Fruit fly (Drosophila melanogaster): ENCODE data around the gene CG14143.

CG14143 gene

DNA sequence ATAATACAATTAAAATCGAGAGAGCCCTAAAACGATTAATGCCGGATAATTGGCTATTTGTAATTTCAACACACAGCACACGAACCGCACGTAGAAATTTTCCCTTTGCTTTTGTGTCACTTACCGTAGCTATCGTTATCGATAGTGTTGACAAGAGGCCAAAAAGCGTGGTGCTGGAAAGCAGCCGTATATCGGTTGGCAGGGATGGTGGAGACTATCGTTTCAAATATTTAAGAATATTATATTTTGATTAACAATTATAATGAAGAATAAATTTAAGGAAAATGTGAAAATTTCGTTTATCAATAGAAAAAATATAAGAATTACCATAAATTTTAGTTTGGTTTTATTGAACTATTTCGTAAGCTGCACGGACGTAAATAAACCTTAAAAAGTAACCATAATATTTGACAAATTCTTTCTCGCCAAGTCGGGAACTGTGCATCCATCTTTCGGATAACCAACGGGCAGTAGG, 41.7 kb upstream of the CG14143 start, which contains the start of gene JIL-1 (continued):
- TF ChIP-seq Hr51 (GFP tag; optimal IDR thresholded peaks at IDR 0.05) (peak; percentile 41 to 50), CG11093 (GFP tag; IDR thresholded peaks at IDR 0.05) (peak; percentile 59; the same call in 1 of the 3 replicates), Poxn (GFP tag; IDR thresholded peaks at IDR 0.05) (no peak), CG9932 (GFP tag; IDR thresholded peaks at IDR 0.05) (peak; percentile 95), Doc2 (GFP tag; IDR thresholded peaks at IDR 0.05) (no peak), CG17186 (GFP tag; optimal IDR thresholded peaks at IDR 0.05) (no peak), CG5180 (GFP tag; optimal IDR thresholded peaks at IDR 0.05) (no peak), pros (GFP tag; optimal IDR thresholded peaks at IDR 0.05) (no peak), oc (tag; optimal IDR thresholded peaks at IDR 0.05) (peak; percentile 17), CG3847 (GFP tag; IDR thresholded peaks at IDR 0.05) (peak; percentile 96), Trl (optimal IDR thresholded peaks at IDR 0.05) (no peak), Trl (GFP tag; optimal IDR thresholded peaks at IDR 0.05) (no peak), HLH3B (GFP tag; IDR thresholded peaks at IDR 0.05) (peak; percentile 35; the same call in 1 of the 2 replicates), bab2 (GFP tag; optimal IDR thresholded peaks at IDR 0.05) (peak; percentile 48), CG43689 (GFP tag; IDR thresholded peaks at IDR 0.05) (0 out of 2 replicates have a peak, but pooled peaks have one; percentile 31), CG13894 (tag; optimal IDR thresholded peaks at IDR 0.05) (peak; percentile 31), Tbp (GFP tag; optimal IDR thresholded peaks at IDR 0.05) (no peak), CG3995 (GFP tag; optimal IDR thresholded peaks at IDR 0.05) (peak; percentile 41), CG31441 (GFP tag; IDR thresholded peaks at IDR 0.05) (peak; percentile 47), gcm2 (GFP tag; optimal IDR thresholded peaks at IDR 0.05) (no peak), shn (GFP tag; optimal IDR thresholded peaks at IDR 0.05) (no peak), CG14441 (GFP tag; IDR thresholded peaks at IDR 0.05) (peak; percentile 77), chif (GFP tag; optimal IDR thresholded peaks at IDR 0.05) (peak; percentile 2 to 20), tup (GFP tag; optimal IDR thresholded peaks at IDR 0.05) (peak; percentile 3), tio (GFP tag; optimal IDR thresholded peaks at IDR 0.05) (no peak), NK7.1 (GFP tag; optimal IDR thresholded peaks at IDR 0.05) (no peak), chinmo (GFP tag; IDR thresholded peaks at IDR 0.05; ENCODE audit: partially characterized antibody) (peak; percentile 67; the same call in 2 of the 4 replicates), pfk (GFP tag; optimal IDR thresholded peaks at IDR 0.05) (no peak), gsb-n (tag; optimal IDR thresholded peaks at IDR 0.05) (peak; percentile 32), CG8944 (GFP tag; optimal IDR thresholded peaks at IDR 0.05) (peak; percentile 12), peb (GFP tag; IDR thresholded peaks at IDR 0.05) (peak; percentile 33), wdn (GFP tag; IDR thresholded peaks at IDR 0.05) (peak; percentile 65), caup (GFP tag; optimal IDR thresholded peaks at IDR 0.05; ENCODE audit: severe bottlenecking) (peak; percentile 29), CG2889 (GFP tag; IDR thresholded peaks at IDR 0.05) (peak; percentile 63), CG12942 (GFP tag; optimal IDR thresholded peaks at IDR 0.05) (peak; percentile 60), CG1602 (GFP tag; optimal IDR thresholded peaks at IDR 0.05) (peak; percentile 46), Sin3A (optimal IDR thresholded peaks at IDR 0.05) (peak; percentile 47), Chrac-16 (GFP tag; optimal IDR thresholded peaks at IDR 0.05) (peak; percentile 63), Dad (GFP tag; optimal IDR thresholded peaks at IDR 0.05) (peak; percentile 69), CG10366 (GFP tag; IDR thresholded peaks at IDR 0.05) (peak; percentile 65), CG2875 (GFP tag; optimal IDR thresholded peaks at IDR 0.05) (no peak), Bdp1 (GFP tag; optimal IDR thresholded peaks at IDR 0.05) (peak; percentile 15), Hr3 (GFP tag; optimal IDR thresholded peaks at IDR 0.05) (peak; percentile 65), CG9727 (GFP tag; optimal IDR thresholded peaks at IDR 0.05) (peak; percentile 28), CG4820 (GFP tag; optimal IDR thresholded peaks at IDR 0.05) (peak; percentile 52), en (GFP tag; optimal IDR thresholded peaks at IDR 0.05) (no peak), Deaf1 (tag; optimal IDR thresholded peaks at IDR 0.05) (peak; percentile 6), fd96Cb (tag; optimal IDR thresholded peaks at IDR 0.05) (peak; percentile 40), Camta (GFP tag; optimal IDR thresholded peaks at IDR 0.05) (peak; percentile 37), CG32772 (GFP tag; IDR thresholded peaks at IDR 0.05) (peak; percentile 62), Antp (GFP tag; optimal IDR thresholded peaks at IDR 0.05) (peak; percentile 31), otp (GFP tag; IDR thresholded peaks at IDR 0.05) (0 out of 3 replicates have a peak, but pooled peaks have one; percentile 11)

Measured in whole organism, embryonic.